Worm (Caenorhabditis elegans) whole organism, early embryonic: ENCODE measurements around the gene nlp-1.

ENCODE experiments used
- B0310.2 ChIP-seq: sonication (generic microtip); optimal IDR thresholded peaks from 2 replicates; lab custom pipeline; 2016; ENCODE audit warnings: mild to moderate bottlenecking, missing genetic modification characterization, missing compliant biosample characterization
- F13C5.2 ChIP-seq: sonication (generic microtip); optimal IDR thresholded peaks from 2 replicates; lab custom pipeline; 2017; ENCODE audit warnings: mild to moderate bottlenecking, missing genetic modification characterization, inconsistent platforms, missing compliant biosample characterization
- aly-1 ChIP-seq: sonication (generic microtip); optimal IDR thresholded peaks from 2 replicates; lab custom pipeline; 2016; ENCODE audit warnings: missing genetic modification characterization, missing compliant biosample characterization
- ama-1 ChIP-seq: fragments of 150-350 bp; optimal IDR thresholded peaks from 2 replicates; lab custom pipeline; 2014
- ceh-13 ChIP-seq: fragments of 200-800 bp; sonication (Bioruptor generic); optimal IDR thresholded peaks from 2 replicates; lab custom pipeline; 2018; ENCODE audit warnings: mild to moderate bottlenecking, missing genetic modification characterization, missing compliant biosample characterization
- ceh-36 ChIP-seq: sonication (generic microtip); optimal IDR thresholded peaks from 2 replicates; lab custom pipeline; 2016; ENCODE audit warnings: missing genetic modification characterization, inconsistent platforms, missing compliant biosample characterization
- ets-7 ChIP-seq: sonication (generic microtip); optimal IDR thresholded peaks from 2 replicates; lab custom pipeline; 2016; ENCODE audit warnings: missing genotype, missing genetic modification characterization, missing compliant biosample characterization
- flt-1 ChIP-seq: fragments of 200-800 bp; sonication (Bioruptor generic); IDR thresholded peaks from 2 replicates; pipeline ENCODE4 v1.3.6; 2022; ENCODE audit warnings: missing genetic modification characterization, missing compliant biosample characterization
- hmbx-1 ChIP-seq: sonication (generic microtip); optimal IDR thresholded peaks from 2 replicates; lab custom pipeline; 2016; ENCODE audit warnings: mild to moderate bottlenecking, missing genetic modification characterization, missing compliant biosample characterization
- hmg-4 ChIP-seq: fragments of 200-800 bp; sonication (Bioruptor generic); optimal IDR thresholded peaks from 2 replicates; lab custom pipeline; 2018; ENCODE audit warnings: mild to moderate bottlenecking, missing genetic modification characterization, missing compliant biosample characterization
- hnd-1 ChIP-seq: sonication (generic microtip); optimal IDR thresholded peaks from 2 replicates; lab custom pipeline; 2016; ENCODE audit warnings: missing genetic modification characterization, missing compliant biosample characterization
- pes-1 ChIP-seq: fragments of 200-800 bp; sonication (Bioruptor generic); IDR thresholded peaks from 2 replicates; pipeline ENCODE4 v1.3.6; 2022; ENCODE audit warnings: missing genetic modification reagents, missing genetic modification characterization, missing compliant biosample characterization
- scrt-1 ChIP-seq: fragments of 200-800 bp; sonication (Bioruptor generic); IDR thresholded peaks from 2 replicates; pipeline ENCODE4 v1.3.6; 2022; ENCODE audit warnings: missing genetic modification characterization, missing compliant biosample characterization
- sea-1 ChIP-seq: fragments of 200-800 bp; sonication (Bioruptor generic); conservative IDR thresholded peaks from 2 replicates; pipeline ENCODE4 v1.3.6; 2022; ENCODE audit warnings: missing genetic modification characterization, missing compliant biosample characterization
- tbx-11 ChIP-seq: fragments of 200-800 bp; sonication (Bioruptor generic); IDR thresholded peaks from 2 replicates; pipeline ENCODE4 v1.3.6; 2022; ENCODE audit warnings: missing genetic modification characterization, missing compliant biosample characterization
- tbx-37 ChIP-seq: fragments of 200-800 bp; sonication (Bioruptor generic); conservative IDR thresholded peaks from 2 replicates; pipeline ENCODE4 v1.3.6; 2022; ENCODE audit warnings: missing genetic modification reagents, missing genetic modification characterization, missing compliant biosample characterization
- tra-4 ChIP-seq: sonication (generic microtip); optimal IDR thresholded peaks from 2 replicates; lab custom pipeline; 2017; ENCODE audit warnings: missing genetic modification characterization, missing compliant biosample characterization

nlp-1 gene

DNA sequence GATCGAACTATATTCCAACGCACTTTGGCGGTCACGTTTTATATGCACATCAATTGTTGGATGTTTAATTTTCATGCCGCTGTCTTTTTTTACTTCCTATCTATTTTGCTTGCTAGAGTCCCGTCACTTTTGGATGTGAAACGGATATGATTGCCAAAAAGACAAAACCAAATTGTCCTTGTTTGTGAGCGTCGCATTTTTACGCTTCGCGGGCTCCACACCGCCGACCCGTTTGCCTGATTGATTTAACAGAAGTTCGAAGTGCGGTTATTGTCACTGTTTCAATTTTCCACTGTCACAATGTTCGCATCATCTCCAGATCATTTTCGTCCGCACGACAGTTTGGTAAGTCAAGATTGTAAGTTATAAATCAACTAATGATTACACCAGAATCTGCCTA lies 12.6 kb upstream of the nlp-1 start, which contains the start of gene C01C4.2:
C01C4.2 (plus strand) TSS at position 301 of the 400 bp plus-strand sequence.
- no peak for TF ChIP-seq B0310.2
- no peak for TF ChIP-seq ceh-36
- no peak for TF ChIP-seq scrt-1 (GFP tag; lab: Robert Waterston, UW)
- no peak for TF ChIP-seq ama-1 (lab: Kevin White, UChicago)
- TF ChIP-seq hmbx-1 (tag; lab: Kevin White, UChicago): no peak
- no peak for TF ChIP-seq hnd-1 (tag; lab: Kevin White, UChicago)
- no peak for TF ChIP-seq tbx-37 (GFP tag; lab: Robert Waterston, UW)
- no peak for TF ChIP-seq pes-1 (GFP tag; lab: Robert Waterston, UW)
- no peak for TF ChIP-seq ceh-13 (GFP tag; lab: Kevin White, UChicago)
- no peak for TF ChIP-seq F13C5.2
- TF ChIP-seq ets-7: no peak
- no peak for TF ChIP-seq tra-4 (tag; lab: Kevin White, UChicago)
- no peak for TF ChIP-seq flt-1 (GFP tag; lab: Robert Waterston, UW)

- TF ChIP-seq tbx-11: no peak
- no peak for TF ChIP-seq ceh-36
- no peak for TF ChIP-seq tra-4 (tag; lab: Kevin White, UChicago)
- TF ChIP-seq pes-1 (GFP tag; lab: Robert Waterston, UW): no peak
- no peak for TF ChIP-seq tbx-37 (GFP tag; lab: Robert Waterston, UW)
- TF ChIP-seq aly-1 (tag; lab: Kevin White, UChicago): no peak
- TF ChIP-seq scrt-1 (GFP tag; lab: Robert Waterston, UW): no peak
- no peak for TF ChIP-seq hnd-1 (tag; lab: Kevin White, UChicago)
- no peak for TF ChIP-seq ama-1 (lab: Kevin White, UChicago)
- TF ChIP-seq ceh-13 (GFP tag; lab: Kevin White, UChicago): no peak
Observed at ce11 chrX:3715835-3716234, 11.5 kb upstream of the nlp-1 start.

DNA sequence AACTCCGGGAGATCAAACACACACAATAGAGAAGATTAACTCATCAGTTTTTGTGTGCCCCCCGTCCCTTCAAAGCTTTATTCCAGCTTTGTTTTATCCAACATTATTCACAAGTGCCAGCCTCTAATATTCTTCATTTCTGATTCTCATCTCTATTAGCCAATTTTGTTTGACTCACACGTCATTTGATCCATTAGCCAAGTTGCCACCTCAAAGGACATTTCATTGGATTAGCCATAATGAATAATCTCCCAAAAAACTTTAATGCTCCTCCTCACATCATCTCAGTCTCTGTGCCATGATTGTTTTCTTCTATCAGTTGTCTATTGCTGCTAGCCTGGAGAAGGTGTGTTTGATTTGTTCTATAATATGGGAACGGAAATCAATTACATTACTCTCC lies 1.9 kb upstream of the nlp-1 start:
- no peak for TF ChIP-seq aly-1 (tag; lab: Kevin White, UChicago)
- TF ChIP-seq hnd-1 (tag; lab: Kevin White, UChicago): no peak
- TF ChIP-seq hmbx-1 (tag; lab: Kevin White, UChicago): no peak
- TF ChIP-seq tbx-11: no peak
- no peak for TF ChIP-seq ets-7
- no peak for TF ChIP-seq B0310.2
- TF ChIP-seq flt-1 (GFP tag; lab: Robert Waterston, UW): no peak
- no peak for TF ChIP-seq tbx-37 (GFP tag; lab: Robert Waterston, UW)
- TF ChIP-seq hmg-4 (GFP tag; lab: Kevin White, UChicago): no peak
- no peak for TF ChIP-seq ceh-13 (GFP tag; lab: Kevin White, UChicago)
- TF ChIP-seq sea-1 (GFP tag; lab: Robert Waterston, UW): no peak
- no peak for TF ChIP-seq scrt-1 (GFP tag; lab: Robert Waterston, UW)
- no peak for TF ChIP-seq pes-1 (GFP tag; lab: Robert Waterston, UW)

DNA sequence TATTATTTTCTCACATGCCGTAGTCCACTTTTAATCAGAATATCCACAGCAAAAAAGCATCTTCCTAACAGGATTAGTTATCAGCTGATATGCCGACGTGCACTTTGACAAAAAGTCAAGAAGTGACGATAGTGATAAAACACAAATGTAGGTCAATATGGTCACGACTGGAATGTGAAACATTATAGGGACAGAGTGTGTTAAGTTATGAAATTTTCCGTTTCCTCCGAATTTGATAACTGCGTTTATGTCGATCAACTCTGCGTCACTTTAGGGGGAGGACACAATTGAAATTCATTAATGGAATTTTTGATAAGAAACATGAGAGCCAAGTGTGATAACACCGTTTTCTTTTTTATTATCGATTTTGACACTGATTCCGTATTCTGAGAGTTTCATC lies 1.6 kb downstream of the nlp-1 start, which contains the start of gene aex-4:
aex-4 (plus strand) TSS at position 312 of the 400 bp plus-strand sequence.
- TF ChIP-seq tbx-37 (GFP tag; lab: Robert Waterston, UW) (no peak), flt-1 (GFP tag; lab: Robert Waterston, UW) (no peak), sea-1 (GFP tag; lab: Robert Waterston, UW) (no peak), F13C5.2 (no peak), B0310.2 (no peak), tra-4 (tag; lab: Kevin White, UChicago) (no peak), hnd-1 (tag; lab: Kevin White, UChicago) (no peak), ceh-13 (GFP tag; lab: Kevin White, UChicago) (no peak), ets-7 (no peak), ama-1 (lab: Kevin White, UChicago) (no peak), aly-1 (tag; lab: Kevin White, UChicago) (no peak), pes-1 (GFP tag; lab: Robert Waterston, UW) (no peak), ceh-36 (no peak), scrt-1 (GFP tag; lab: Robert Waterston, UW) (no peak)

ce11 chrX:3733321-3733720 lies 5.9 kb downstream of the nlp-1 start:
- TF ChIP-seq pes-1 (GFP tag; lab: Robert Waterston, UW) (no peak), tbx-37 (GFP tag; lab: Robert Waterston, UW) (no peak), hnd-1 (tag; lab: Kevin White, UChicago) (no peak), aly-1 (tag; lab: Kevin White, UChicago) (no peak), ceh-13 (GFP tag; lab: Kevin White, UChicago) (no peak), flt-1 (GFP tag; lab: Robert Waterston, UW) (no peak), ets-7 (no peak), ceh-36 (no peak), tbx-11 (no peak), F13C5.2 (no peak), B0310.2 (no peak), sea-1 (GFP tag; lab: Robert Waterston, UW) (no peak), ama-1 (lab: Kevin White, UChicago) (no peak), hmbx-1 (tag; lab: Kevin White, UChicago) (no peak), hmg-4 (GFP tag; lab: Kevin White, UChicago) (no peak), scrt-1 (GFP tag; lab: Robert Waterston, UW) (no peak), tra-4 (tag; lab: Kevin White, UChicago) (no peak)

DNA sequence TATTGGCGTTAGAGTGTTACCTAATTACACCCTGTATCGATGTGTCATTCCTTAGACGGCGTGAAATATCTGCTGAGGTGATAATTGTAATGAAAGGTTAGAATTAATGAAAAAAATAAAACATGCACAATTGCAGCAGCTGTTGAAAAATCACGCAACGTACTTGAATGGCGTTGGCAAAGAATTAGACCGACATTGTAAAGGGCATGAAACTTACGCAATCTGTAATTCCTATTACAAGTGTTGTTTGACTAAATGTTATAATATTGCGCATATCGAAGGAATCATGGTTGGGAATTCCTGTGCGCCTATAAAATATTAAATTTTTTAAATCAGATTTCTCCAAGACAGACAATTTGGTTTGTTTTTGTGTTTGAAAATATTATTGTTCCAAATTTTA lies 6.4 kb downstream of the nlp-1 start, which contains the start of gene tag-18:
tag-18 (minus strand) TSS at position 305 of the 400 bp plus-strand sequence.
- TF ChIP-seq ceh-36 (no peak), tra-4 (tag; lab: Kevin White, UChicago) (no peak), scrt-1 (GFP tag; lab: Robert Waterston, UW) (no peak), hnd-1 (tag; lab: Kevin White, UChicago) (no peak), ets-7 (no peak), aly-1 (tag; lab: Kevin White, UChicago) (no peak), hmg-4 (GFP tag; lab: Kevin White, UChicago) (no peak), sea-1 (GFP tag; lab: Robert Waterston, UW) (no peak), tbx-11 (no peak), F13C5.2 (no peak), pes-1 (GFP tag; lab: Robert Waterston, UW) (no peak), B0310.2 (no peak), ceh-13 (GFP tag; lab: Kevin White, UChicago) (no peak)

DNA sequence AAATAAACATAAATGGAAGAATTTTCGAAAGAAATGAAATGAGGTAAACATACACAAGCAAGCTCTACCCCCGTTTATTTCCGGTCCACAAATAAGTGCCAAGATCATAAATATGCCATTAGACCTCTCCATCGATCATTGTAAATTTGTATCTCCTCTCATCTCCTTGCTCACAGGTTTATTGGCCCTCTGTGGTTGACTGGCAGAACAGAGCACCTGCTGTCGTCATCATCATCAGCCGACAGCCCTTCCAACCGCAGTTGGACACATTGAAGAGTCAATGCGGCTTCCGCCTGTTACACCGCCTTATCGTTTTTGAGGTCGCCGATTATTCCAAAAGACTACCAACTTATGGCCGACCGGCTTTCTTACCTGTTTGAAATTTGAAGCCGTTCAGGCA lies 11.2 kb downstream of the nlp-1 start:
- TF ChIP-seq ets-7 (peak; percentile 20), aly-1 (tag; lab: Kevin White, UChicago) (no peak)
